Fruit fly (Drosophila melanogaster): ENCODE data around the gene CG4768.

Gene CG4768

DNA sequence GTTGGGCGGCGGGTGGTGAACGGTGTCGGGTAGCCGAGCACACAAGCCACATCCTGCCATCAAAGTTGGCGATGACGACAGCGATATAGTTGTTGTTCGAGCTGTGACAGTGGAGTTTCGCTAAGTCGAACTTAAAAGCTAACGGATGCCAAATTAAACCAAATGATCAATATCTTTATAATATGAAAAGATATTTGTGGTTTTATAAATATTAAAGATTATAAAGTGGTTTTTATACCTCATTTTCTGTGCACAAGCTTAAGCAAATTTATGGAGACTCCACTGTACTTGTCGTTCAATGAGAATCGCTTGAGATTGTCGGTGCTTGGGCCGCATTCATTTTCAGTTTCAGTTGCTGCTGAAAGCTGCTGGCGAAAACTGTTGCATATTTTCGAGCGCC lies 30.2 kb downstream of the CG4768 start (continued):
- no peak for TF ChIP-seq sens-2 (GFP tag; IDR thresholded peaks at IDR 0.05)
- TF ChIP-seq CG7357 (GFP tag; IDR thresholded peaks at IDR 0.05): no peak
- TF ChIP-seq dmrt99B (tag; optimal IDR thresholded peaks at IDR 0.05): peak; percentile 70
- TF ChIP-seq E2f1 (GFP tag; IDR thresholded peaks at IDR 0.05): peak; percentile 53
- TF ChIP-seq fd3F (GFP tag; optimal IDR thresholded peaks at IDR 0.05): peak; percentile 41
- TF ChIP-seq oc (tag; optimal IDR thresholded peaks at IDR 0.05): peak; percentile 33
- peak; percentile 33 for TF ChIP-seq gsb-n (tag; optimal IDR thresholded peaks at IDR 0.05)
- peak; percentile 49 for TF ChIP-seq CG18262 (tag; optimal IDR thresholded peaks at IDR 0.05)
- TF ChIP-seq CG15269 (tag; optimal IDR thresholded peaks at IDR 0.05): peak; percentile 71
- TF ChIP-seq chn (GFP tag; optimal IDR thresholded peaks at IDR 0.05): no peak
- TF ChIP-seq Ssrp (tag; optimal IDR thresholded peaks at IDR 0.05): peak; percentile 53
- no peak for TF ChIP-seq Lim3 (GFP tag; IDR thresholded peaks at IDR 0.05)
- TF ChIP-seq CG17568 (GFP tag; optimal IDR thresholded peaks at IDR 0.05): peak; percentile 9
- TF ChIP-seq CG1233 (GFP tag; optimal IDR thresholded peaks at IDR 0.05): peak; percentile 11
- peak; percentile 20 for TF ChIP-seq CG14710 (tag; optimal IDR thresholded peaks at IDR 0.05)
- peak; percentile 32; the same call in 1 of the 2 replicates for TF ChIP-seq CG4404 (GFP tag; IDR thresholded peaks at IDR 0.05)
- TF ChIP-seq CG11504 (tag; optimal IDR thresholded peaks at IDR 0.05): peak; percentile 77
- peak; percentile 35; the same call in 1 of the 2 replicates for TF ChIP-seq CG6272 (GFP tag; IDR thresholded peaks at IDR 0.05)
- no peak for TF ChIP-seq CG34224 (GFP tag; IDR thresholded peaks at IDR 0.05; ENCODE audit: partially characterized antibody)
- TF ChIP-seq CG7839 (tag; optimal IDR thresholded peaks at IDR 0.05): peak; percentile 70
- peak; percentile 61 for TF ChIP-seq ATbp (GFP tag; optimal IDR thresholded peaks at IDR 0.05)
- TF ChIP-seq corto (GFP tag; optimal IDR thresholded peaks at IDR 0.05): no peak
- TF ChIP-seq nmo (GFP tag; optimal IDR thresholded peaks at IDR 0.05): peak; percentile 65
- no peak for TF ChIP-seq Atf-2 (GFP tag; optimal IDR thresholded peaks at IDR 0.05)
- TF ChIP-seq lola (GFP tag; optimal IDR thresholded peaks at IDR 0.05): peak in 1 of 3 experiments; percentile 4
- TF ChIP-seq CG11695 (GFP tag; IDR thresholded peaks at IDR 0.05): peak; percentile 67
- no peak for TF ChIP-seq disco-r (GFP tag; optimal IDR thresholded peaks at IDR 0.05)
- TF ChIP-seq CG15601 (tag; optimal IDR thresholded peaks at IDR 0.05): peak; percentile 49
- TF ChIP-seq CG2889 (GFP tag; IDR thresholded peaks at IDR 0.05): 0 out of 3 replicates have a peak, but pooled peaks have one; percentile 46
- peak in 1 of 2 experiments; percentile 71 for TF ChIP-seq bsh (GFP tag; optimal IDR thresholded peaks at IDR 0.05)
- TF ChIP-seq Max (GFP tag; optimal IDR thresholded peaks at IDR 0.05): no peak
- TF ChIP-seq dmrt11E (tag; optimal IDR thresholded peaks at IDR 0.05): no peak
- peak; percentile 47; the same call in 1 of the 2 replicates for TF ChIP-seq E2f2 (GFP tag; IDR thresholded peaks at IDR 0.05)
- 0 out of 2 replicates have a peak, but pooled peaks have one; percentile 18 for TF ChIP-seq bowl (GFP tag; IDR thresholded peaks at IDR 0.05)
- peak; percentile 42; the same call in 1 of the 2 replicates for TF ChIP-seq sob (GFP tag; IDR thresholded peaks at IDR 0.05)
- peak; percentile 13 for TF ChIP-seq CG2116 (GFP tag; optimal IDR thresholded peaks at IDR 0.05)
- peak; percentile 61; the same call in 1 of the 2 replicates for TF ChIP-seq Awh (GFP tag; IDR thresholded peaks at IDR 0.05)
- TF ChIP-seq peb (GFP tag; IDR thresholded peaks at IDR 0.05): peak; percentile 37; the same call in 1 of the 2 replicates
- TF ChIP-seq Atf3 (GFP tag; optimal IDR thresholded peaks at IDR 0.05): no peak
- TF ChIP-seq CG10267 (tag; optimal IDR thresholded peaks at IDR 0.05): peak; percentile 27
- no peak for TF ChIP-seq CG7928 (GFP tag; optimal IDR thresholded peaks at IDR 0.05)
- TF ChIP-seq caup (GFP tag; optimal IDR thresholded peaks at IDR 0.05; ENCODE audit: severe bottlenecking): peak; percentile 21
- TF ChIP-seq croc (GFP tag; conservative IDR thresholded peaks at IDR 0.05): peak; percentile 14; the same call in 1 of the 3 replicates
- peak; percentile 42; the same call in 1 of the 2 replicates for TF ChIP-seq H2.0 (GFP tag; IDR thresholded peaks at IDR 0.05)
- TF ChIP-seq grau (tag; optimal IDR thresholded peaks at IDR 0.05): peak; percentile 86
- peak; percentile 11 for TF ChIP-seq Chrac-16 (GFP tag; optimal IDR thresholded peaks at IDR 0.05)
- TF ChIP-seq CG9215 (GFP tag; IDR thresholded peaks at IDR 0.05): peak; percentile 16; the same call in 1 of the 2 replicates
- TF ChIP-seq CG32772 (GFP tag; IDR thresholded peaks at IDR 0.05): peak; percentile 58; the same call in 1 of the 2 replicates
- no peak for TF ChIP-seq Mes4 (GFP tag; optimal IDR thresholded peaks at IDR 0.05)
- no peak for TF ChIP-seq CTCF (GFP tag; optimal IDR thresholded peaks at IDR 0.05)

Measured in whole organism, embryonic.